Fruit fly (Drosophila melanogaster) whole organism, embryonic: Measurements from ENCODE around the gene Iyd.
A peak's percentile ranks its signal among the peaks of the same experiment; 100 is the strongest.

Experiments
- ATbp ChIP-seq: fragments of 200-800 bp; sonication (Bioruptor generic); optimal IDR thresholded peaks from 2 replicates; lab custom pipeline; 2017; ENCODE audit warnings: missing biosample characterization, mild to moderate bottlenecking, missing genetic modification characterization, missing genetic modification reagents
- B-H2 ChIP-seq: fragments of 200-800 bp; sonication (Bioruptor generic); optimal IDR thresholded peaks from 2 replicates; lab custom pipeline; 2018; ENCODE audit warnings: missing biosample characterization, mild to moderate bottlenecking, missing genetic modification characterization
- Bdp1 ChIP-seq: fragments of 200-800 bp; sonication (Bioruptor generic); optimal IDR thresholded peaks from 3 replicates; lab custom pipeline; 2016; ENCODE audit warnings: missing biosample characterization, missing genetic modification characterization
- CG10959 ChIP-seq: fragments of 200-800 bp; sonication (Bioruptor generic); IDR thresholded peaks from 2 replicates; pipeline ENCODE4 v1.3.6; 2022; ENCODE audit warnings: missing biosample characterization, missing genetic modification characterization
- CG11695 ChIP-seq: fragments of 200-800 bp; sonication (Bioruptor generic); IDR thresholded peaks from 3 replicates; pipeline ENCODE4 v1.3.6; 2022; ENCODE audit warnings: missing biosample characterization, missing genetic modification characterization
- CG13424 ChIP-seq: fragments of 200-800 bp; sonication (Bioruptor generic); optimal IDR thresholded peaks from 2 replicates; lab custom pipeline; 2019; ENCODE audit warnings: missing biosample characterization, mild to moderate bottlenecking, missing genetic modification characterization, moderate library complexity
- CG1603 ChIP-seq: fragments of 200-800 bp; sonication (Bioruptor generic); optimal IDR thresholded peaks from 2 replicates; lab custom pipeline; 2019; ENCODE audit warnings: missing biosample characterization, mild to moderate bottlenecking, missing genetic modification characterization, moderate library complexity
- CG16863 ChIP-seq: fragments of 200-800 bp; sonication (Bioruptor generic); optimal IDR thresholded peaks from 3 replicates; lab custom pipeline; 2016; ENCODE audit warnings: missing biosample characterization, missing genetic modification characterization
- CG17829 ChIP-seq: fragments of 200-800 bp; optimal IDR thresholded peaks from 2 replicates; lab custom pipeline; 2019; ENCODE audit warnings: missing biosample characterization, mild to moderate bottlenecking, missing genetic modification characterization, moderate library complexity
- CG18262 ChIP-seq: fragments of 200-800 bp; optimal IDR thresholded peaks from 3 replicates; lab custom pipeline; 2019; ENCODE audit warnings: missing biosample characterization, mild to moderate bottlenecking, missing genetic modification characterization, moderate library complexity
- CG34224 ChIP-seq: fragments of 200-800 bp; sonication (Bioruptor generic); IDR thresholded peaks from 3 replicates; pipeline ENCODE4 v1.3.6; 2022; ENCODE audit warnings: missing biosample characterization, missing genetic modification characterization; ENCODE audit not compliant: partially characterized antibody
- CG3726 ChIP-seq: fragments of 200-800 bp; sonication (Bioruptor generic); IDR thresholded peaks from 3 replicates; pipeline ENCODE4, ENCODE4 v1.3.6; 2022; ENCODE audit warnings: missing biosample characterization, missing genetic modification characterization
- CG3847 ChIP-seq: fragments of 200-800 bp; sonication (Bioruptor generic); IDR thresholded peaks from 2 replicates; pipeline ENCODE4 v1.3.6; 2022; ENCODE audit warnings: missing biosample characterization, missing genetic modification characterization
- CG43689 ChIP-seq: fragments of 200-800 bp; sonication (Bioruptor generic); IDR thresholded peaks from 2 replicates; pipeline ENCODE4 v1.3.6; 2022; ENCODE audit warnings: missing biosample characterization, missing genetic modification characterization
- CG4424 ChIP-seq: fragments of 200-800 bp; sonication (Bioruptor generic); optimal IDR thresholded peaks from 3 replicates; lab custom pipeline; 2016; ENCODE audit warnings: missing biosample characterization, missing genetic modification characterization
- CG5180 ChIP-seq: fragments of 200-800 bp; sonication (Bioruptor generic); optimal IDR thresholded peaks from 3 replicates; lab custom pipeline; 2017; ENCODE audit warnings: missing biosample characterization, missing genetic modification characterization, mild to moderate bottlenecking, moderate library complexity, missing genetic modification reagents
- CG7839 ChIP-seq: fragments of 200-800 bp; sonication (Bioruptor generic); optimal IDR thresholded peaks from 3 replicates; lab custom pipeline; 2018; ENCODE audit warnings: missing biosample characterization, mild to moderate bottlenecking, missing genetic modification characterization, moderate library complexity
- CG8944 ChIP-seq: fragments of 200-800 bp; sonication (Bioruptor generic); optimal IDR thresholded peaks from 3 replicates; lab custom pipeline; 2016; ENCODE audit warnings: missing biosample characterization, missing genetic modification characterization
- CG9876 ChIP-seq: fragments of 200-800 bp; sonication (Bioruptor generic); optimal IDR thresholded peaks from 2 replicates; lab custom pipeline; 2016; ENCODE audit warnings: missing biosample characterization, missing genetic modification characterization
- CTCF ChIP-seq: fragments of 200-800 bp; sonication (Bioruptor generic); optimal IDR thresholded peaks from 2 replicates; lab custom pipeline; 2017; ENCODE audit warnings: missing biosample characterization, mild to moderate bottlenecking, missing genetic modification characterization, moderate library complexity
- CkIIα-i1 ChIP-seq: fragments of 200-800 bp; sonication (Bioruptor generic); IDR thresholded peaks from 2 replicates; pipeline ENCODE4 v1.3.6; 2022; ENCODE audit warnings: missing biosample characterization, missing genetic modification characterization
- Dip2 ChIP-seq: fragments of 200-800 bp; sonication (Bioruptor generic); IDR thresholded peaks from 2 replicates; pipeline ENCODE4 v1.3.6; 2022; ENCODE audit warnings: missing biosample characterization, missing genetic modification characterization
- Mes4 ChIP-seq: fragments of 200-800 bp; sonication (Bioruptor generic); optimal IDR thresholded peaks from 2 replicates; lab custom pipeline; 2016; ENCODE audit warnings: missing biosample characterization, missing genetic modification characterization
- Neu2 ChIP-seq: fragments of 200-800 bp; sonication (Bioruptor generic); optimal IDR thresholded peaks from 3 replicates; lab custom pipeline; 2016; ENCODE audit warnings: missing biosample characterization, missing genetic modification characterization, borderline replicate concordance
- PHDP ChIP-seq: fragments of 200-800 bp; sonication (Bioruptor generic); optimal IDR thresholded peaks from 3 replicates; lab custom pipeline; 2018; ENCODE audit warnings: missing biosample characterization, mild to moderate bottlenecking, missing genetic modification characterization, moderate library complexity
- Spps ChIP-seq: fragments of 200-800 bp; sonication (Bioruptor generic); optimal IDR thresholded peaks from 2 replicates; lab custom pipeline; 2018; ENCODE audit warnings: missing biosample characterization, mild to moderate bottlenecking, missing genetic modification characterization
- Taf1 ChIP-seq: fragments of 200-800 bp; sonication (Bioruptor generic); IDR thresholded peaks from 2 replicates; pipeline ENCODE4 v1.3.6; 2022; ENCODE audit warnings: missing biosample characterization, missing genetic modification characterization
- ab ChIP-seq: fragments of 200-800 bp; sonication (Bioruptor generic); optimal IDR thresholded peaks from 2 replicates; lab custom pipeline; 2016; ENCODE audit warnings: missing biosample characterization, missing genetic modification characterization
- ash1 ChIP-seq: fragments of 200-800 bp; sonication (Bioruptor generic); optimal IDR thresholded peaks from 2 replicates; lab custom pipeline; 2018; ENCODE audit warnings: missing biosample characterization, mild to moderate bottlenecking, missing genetic modification characterization
- cg ChIP-seq: fragments of 200-800 bp; sonication (Bioruptor generic); optimal IDR thresholded peaks from 3 replicates; lab custom pipeline; 2019; ENCODE audit warnings: missing biosample characterization, mild to moderate bottlenecking, missing genetic modification characterization, moderate library complexity
- fd64A ChIP-seq: fragments of 200-800 bp; sonication (Bioruptor generic); optimal IDR thresholded peaks from 3 replicates; lab custom pipeline; 2018; ENCODE audit warnings: missing biosample characterization, mild to moderate bottlenecking, missing genetic modification characterization
- fd96Cb ChIP-seq: fragments of 200-800 bp; sonication (Bioruptor generic); optimal IDR thresholded peaks from 2 replicates; lab custom pipeline; 2018; ENCODE audit warnings: missing biosample characterization, mild to moderate bottlenecking, missing genetic modification characterization, moderate library complexity
- gsb ChIP-seq: fragments of 200-800 bp; sonication (Bioruptor generic); IDR thresholded peaks from 2 replicates; pipeline ENCODE4 v1.3.6; 2022; ENCODE audit warnings: missing biosample characterization, missing genetic modification characterization
- mld ChIP-seq: fragments of 200-800 bp; sonication (Bioruptor generic); IDR thresholded peaks from 3 replicates; pipeline ENCODE4 v1.3.6; 2022; ENCODE audit warnings: missing biosample characterization, missing genetic modification characterization; ENCODE audit not compliant: partially characterized antibody
- oc ChIP-seq: fragments of 200-800 bp; sonication (Bioruptor generic); optimal IDR thresholded peaks from 2 replicates; lab custom pipeline; 2018; ENCODE audit warnings: missing biosample characterization, mild to moderate bottlenecking, missing genetic modification characterization, moderate library complexity
- onecut ChIP-seq: fragments of 200-800 bp; sonication (Bioruptor generic); IDR thresholded peaks from 2 replicates; pipeline ENCODE4 v1.3.6; 2022; ENCODE audit warnings: missing biosample characterization, missing genetic modification characterization
- pb ChIP-seq: fragments of 200-800 bp; sonication (Bioruptor generic); optimal IDR thresholded peaks from 3 replicates; lab custom pipeline; 2016; ENCODE audit warnings: missing biosample characterization, missing genetic modification characterization
- psq ChIP-seq: fragments of 200-800 bp; sonication (Bioruptor generic); optimal IDR thresholded peaks from 2 replicates; lab custom pipeline; 2017; ENCODE audit warnings: missing biosample characterization, missing genetic modification characterization
- pzg ChIP-seq: fragments of 200-800 bp; sonication (Bioruptor generic); optimal IDR thresholded peaks from 3 replicates; lab custom pipeline; 2018; ENCODE audit warnings: missing biosample characterization, mild to moderate bottlenecking, missing genetic modification characterization, moderate library complexity
- rib ChIP-seq: fragments of 200-800 bp; sonication (Bioruptor generic); IDR thresholded peaks from 2 replicates; pipeline ENCODE4 v1.3.6; 2022; ENCODE audit warnings: missing biosample characterization, missing genetic modification characterization
- schlank ChIP-seq: fragments of 200-800 bp; sonication (Bioruptor generic); optimal IDR thresholded peaks from 2 replicates; lab custom pipeline; 2018; ENCODE audit warnings: missing biosample characterization, mild to moderate bottlenecking, missing genetic modification characterization
- seq ChIP-seq: fragments of 200-800 bp; sonication (Bioruptor generic); IDR thresholded peaks from 2 replicates; pipeline ENCODE4 v1.3.6; 2022; ENCODE audit warnings: missing biosample characterization, missing genetic modification characterization
- shn ChIP-seq: fragments of 200-800 bp; sonication (Bioruptor generic); optimal IDR thresholded peaks from 3 replicates; lab custom pipeline; 2016; ENCODE audit warnings: missing biosample characterization, missing genetic modification characterization
- sima ChIP-seq: fragments of 200-800 bp; sonication (Bioruptor generic); optimal IDR thresholded peaks from 2 replicates; lab custom pipeline; 2016; ENCODE audit warnings: missing biosample characterization, missing genetic modification characterization
- slou ChIP-seq: fragments of 200-800 bp; sonication (Bioruptor generic); optimal IDR thresholded peaks from 3 replicates; lab custom pipeline; 2016; ENCODE audit warnings: missing biosample characterization, missing genetic modification characterization
- stc ChIP-seq: fragments of 200-800 bp; sonication (Bioruptor generic); IDR thresholded peaks from 2 replicates; pipeline ENCODE4 v1.3.6; 2022; ENCODE audit warnings: missing biosample characterization, missing genetic modification characterization
- tap ChIP-seq: fragments of 200-800 bp; optimal IDR thresholded peaks from 3 replicates; lab custom pipeline; 2019; ENCODE audit warnings: missing biosample characterization, mild to moderate bottlenecking, missing genetic modification characterization, moderate library complexity
- ttk ChIP-seq: fragments of 200-800 bp; sonication (Bioruptor generic); IDR thresholded peaks from 2 replicates; pipeline ENCODE4 v2.1.2; 2022; ENCODE audit warnings: missing biosample characterization, missing genetic modification characterization
- unpg ChIP-seq: fragments of 200-800 bp; sonication (Bioruptor generic); optimal IDR thresholded peaks from 3 replicates; lab custom pipeline; 2018; ENCODE audit warnings: missing biosample characterization, mild to moderate bottlenecking, missing genetic modification characterization, moderate library complexity
- yki ChIP-seq: fragments of >200 bp; optimal IDR thresholded peaks from 3 replicates; lab custom pipeline; 2018
- zfh1 ChIP-seq: fragments of 200-800 bp; sonication (Bioruptor generic); IDR thresholded peaks from 3 replicates; pipeline ENCODE4 v1.3.6; 2022; ENCODE audit warnings: missing biosample characterization, missing genetic modification characterization

The Iyd gene

dm6 chr3L:11097982-11098663 is 2.1 kb upstream of the Iyd start, which contains the start of the genes Irbp18 and APP-BP1 (continued):
- TF ChIP-seq Taf1 (GFP tag; lab: Robert Waterston, UW) (peak; percentile 67), CG34224 (GFP tag; lab: Robert Waterston, UW) (no peak), psq (GFP tag; lab: Kevin White, UChicago) (peak; percentile 86), oc (tag; lab: Kevin White, UChicago) (peak; percentile 76), slou (GFP tag; lab: Kevin White, UChicago) (peak; percentile 90), CG18262 (peak; percentile 93), CG3847 (GFP tag; lab: Robert Waterston, UW) (peak; percentile 89), tap (tag; lab: Kevin White, UChicago) (peak; percentile 84), pb (peak; percentile 81), PHDP (peak; percentile 92), CG8944 (peak; percentile 89), ab (GFP tag; lab: Kevin White, UChicago) (peak; percentile 76), ATbp (GFP tag; lab: Kevin White, UChicago) (peak; percentile 83), yki (no peak), pzg (GFP tag; lab: Kevin White, UChicago) (peak; percentile 53), mld (no peak), CG9876 (GFP tag; lab: Kevin White, UChicago) (peak; percentile 84), CkIIα-i1 (GFP tag; lab: Robert Waterston, UW) (0 out of 2 replicates have a peak, but pooled peaks have one; percentile 31), CG5180 (GFP tag; lab: Kevin White, UChicago) (peak; percentile 82), CTCF (GFP tag; lab: Kevin White, UChicago) (peak; percentile 50), fd64A (GFP tag; lab: Kevin White, UChicago) (peak; percentile 81), CG11695 (GFP tag; lab: Robert Waterston, UW) (peak; percentile 91), CG10959 (peak; percentile 59; the same call in 1 of the 2 replicates), ash1 (GFP tag; lab: Kevin White, UChicago) (peak; percentile 11), CG1603 (tag; lab: Kevin White, UChicago) (peak; percentile 88), shn (GFP tag; lab: Kevin White, UChicago) (peak; percentile 90), onecut (GFP tag; lab: Robert Waterston, UW) (peak; percentile 65), Neu2 (GFP tag; lab: Kevin White, UChicago) (peak; percentile 56), unpg (GFP tag; lab: Kevin White, UChicago) (peak; percentile 93), cg (GFP tag; lab: Kevin White, UChicago) (peak; percentile 22), seq (GFP tag; lab: Robert Waterston, UW) (peak; percentile 87), CG4424 (peak; percentile 96), CG17829 (peak; percentile 91), zfh1 (GFP tag; lab: Robert Waterston, UW) (peak; percentile 84), rib (GFP tag; lab: Robert Waterston, UW) (peak; percentile 87), Dip2 (GFP tag; lab: Robert Waterston, UW) (no peak), fd96Cb (tag; lab: Kevin White, UChicago) (peak; percentile 89), CG43689 (GFP tag; lab: Robert Waterston, UW) (peak; percentile 44; the same call in 1 of the 2 replicates), CG7839 (peak; percentile 94), gsb (GFP tag; lab: Robert Waterston, UW) (peak; percentile 72), Spps (tag; lab: Kevin White, UChicago) (peak; percentile 87), sima (peak; percentile 41), CG13424 (peak; percentile 90), schlank (tag; lab: Kevin White, UChicago) (peak; percentile 90), ttk (GFP tag; lab: Robert Waterston, UW) (peak; percentile 75), B-H2 (GFP tag; lab: Kevin White, UChicago) (peak; percentile 91), Bdp1 (peak; percentile 90), Mes4 (GFP tag; lab: Kevin White, UChicago) (peak; percentile 90), CG3726 (GFP tag; lab: Robert Waterston, UW) (peak; percentile 91; the same call in 2 of the 3 replicates), stc (GFP tag; lab: Robert Waterston, UW) (peak; percentile 84), CG16863 (peak; percentile 94)
